Fruit fly (Drosophila melanogaster) whole organism, adult: ENCODE data around the gene moon.

Source experiments
- CG14711 ChIP-seq: fragments of 200-800 bp; sonication (Bioruptor generic); optimal IDR thresholded peaks from 2 replicates; lab custom pipeline; 2018; ENCODE audit warnings: missing biosample characterization, mild to moderate bottlenecking, missing genetic modification characterization, moderate library complexity
- CG33017 ChIP-seq: fragments of 200-800 bp; sonication (Bioruptor generic); optimal IDR thresholded peaks from 2 replicates; lab custom pipeline; 2018; ENCODE audit warnings: missing biosample characterization, mild to moderate bottlenecking, missing genetic modification characterization, moderate library complexity
- CG5204 ChIP-seq: fragments of 200-800 bp; sonication (Bioruptor generic); optimal IDR thresholded peaks from 2 replicates; lab custom pipeline; 2016; ENCODE audit warnings: missing biosample characterization, missing genetic modification characterization
- Clk ChIP-seq: fragments of 200-800 bp; sonication (Bioruptor generic); optimal IDR thresholded peaks from 2 replicates; lab custom pipeline; 2017; ENCODE audit warnings: missing biosample characterization, missing genetic modification characterization
- bab1 ChIP-seq: fragments of 200-800 bp; sonication (Bioruptor generic); optimal IDR thresholded peaks from 3 replicates; lab custom pipeline; 2019; ENCODE audit warnings: missing biosample characterization, mild to moderate bottlenecking, missing genetic modification characterization, moderate library complexity
- kay ChIP-seq: fragments of 200-800 bp; sonication (Bioruptor generic); peaks from one replicate; lab custom pipeline; 2016; ENCODE audit warnings: missing biosample characterization, missing genetic modification characterization, borderline replicate concordance
- ovo ChIP-seq: fragments of 200-800 bp; sonication (Bioruptor generic); optimal IDR thresholded peaks from 2 replicates; lab custom pipeline; 2016; ENCODE audit warnings: missing biosample characterization, missing genetic modification characterization
- tj ChIP-seq: fragments of 200-800 bp; sonication (Bioruptor generic); optimal IDR thresholded peaks from 3 replicates; lab custom pipeline; 2017; ENCODE audit warnings: missing biosample characterization, mild to moderate bottlenecking, missing genetic modification characterization, moderate library complexity

DNA sequence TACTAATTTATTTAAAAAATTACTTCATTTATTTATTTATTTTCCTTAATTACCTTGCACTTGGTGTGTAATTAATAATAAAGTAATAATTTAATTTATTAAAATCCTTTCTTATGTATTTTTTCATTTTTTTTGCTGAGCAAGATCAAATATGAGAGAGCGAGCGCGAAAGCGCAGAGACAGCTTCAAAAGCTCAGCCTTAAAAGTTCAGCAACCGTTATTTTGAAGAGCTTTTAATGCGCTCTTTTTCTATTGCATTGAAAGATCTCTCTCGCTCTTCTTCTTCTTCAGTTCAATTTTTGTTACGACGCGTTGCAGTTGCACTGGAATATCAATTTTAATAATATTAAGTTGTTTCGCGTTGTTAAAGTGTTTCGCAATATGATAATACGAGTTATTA is 29.2 kb downstream of the moon start, which contains the start of gene Ten-a:
- TF ChIP-seq ovo (GFP tag; lab: Kevin White, UChicago), result no peak
- TF ChIP-seq CG14711, result no peak
- no peak for TF ChIP-seq CG33017 (tag; lab: Kevin White, UChicago)
- no peak for TF ChIP-seq tj (GFP tag; lab: Kevin White, UChicago)
- TF ChIP-seq kay, result no peak
- no peak for TF ChIP-seq bab1 (GFP tag; lab: Kevin White, UChicago)
- no peak for TF ChIP-seq CG5204
- TF ChIP-seq Clk (GFP tag; lab: Kevin White, UChicago), result no peak
